Fruit fly (Drosophila melanogaster): Measurements from ENCODE around the gene CG18542.
"Not testable (repeated sequence)": the region's sequence is repeated elsewhere in the genome, so short reads cannot be mapped to it uniquely, and the experiment has no call there.

The CG18542 gene

dm6 chr3R:9685376-9685775, at the start of gene CG18542, which contains the start of gene eca:
CG18542 (plus strand) TSS chr3R:9685760.
eca (minus strand) TSS chr3R:9685476.
- TF ChIP-seq CG5204 (GFP tag; optimal IDR thresholded peaks at IDR 0.05); cnc (optimal IDR thresholded peaks at IDR 0.05); ovo (GFP tag; optimal IDR thresholded peaks at IDR 0.05): not testable (repeated sequence)

dm6 chr3R:9637361-9637760, 48.2 kb upstream of the CG18542 start, which contains the start of gene Scm:
Scm (minus strand) TSS chr3R:9637611.
- peak; percentile 16 for TF ChIP-seq Mnt (GFP tag; optimal IDR thresholded peaks at IDR 0.05)
- TF ChIP-seq bab1 (GFP tag; optimal IDR thresholded peaks at IDR 0.05), result peak; percentile 55
- TF ChIP-seq CG14711 (tag; optimal IDR thresholded peaks at IDR 0.05), result peak; percentile 15
- no peak for TF ChIP-seq tj (GFP tag; optimal IDR thresholded peaks at IDR 0.05)
- TF ChIP-seq CG7101 (tag; optimal IDR thresholded peaks at IDR 0.05), result peak; percentile 15

DNA sequence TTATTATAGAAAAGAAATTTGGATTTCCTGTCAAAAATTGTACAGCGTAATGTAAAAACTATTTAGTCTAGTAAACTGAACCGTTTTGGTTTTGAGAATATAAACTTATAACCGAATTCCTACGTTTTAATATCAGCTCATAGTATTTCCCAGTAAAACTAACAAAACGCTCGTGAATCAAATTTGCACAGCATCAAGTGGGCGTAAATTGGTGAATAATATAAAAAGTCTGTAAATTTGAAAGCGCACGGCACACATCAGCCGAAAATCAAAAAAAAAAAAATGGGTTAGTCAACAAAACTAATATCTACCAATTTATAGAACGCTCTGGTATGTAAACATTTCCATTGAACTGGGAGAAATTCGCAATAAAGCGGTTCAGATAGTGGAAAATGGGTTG, 47.7 kb upstream of the CG18542 start, which contains the start of gene Dh44:
Dh44 (plus strand) TSS at position 301 of the 400 bp plus-strand sequence.
- no peak for TF ChIP-seq tj (GFP tag; optimal IDR thresholded peaks at IDR 0.05)
- no peak for TF ChIP-seq Hr96 (GFP tag; optimal IDR thresholded peaks at IDR 0.05)
- TF ChIP-seq CG7045 (GFP tag; optimal IDR thresholded peaks at IDR 0.05), result no peak
- no peak for TF ChIP-seq toe (GFP tag; optimal IDR thresholded peaks at IDR 0.05)
- no peak for TF ChIP-seq Clk (GFP tag; optimal IDR thresholded peaks at IDR 0.05)
- TF ChIP-seq bab1 (GFP tag; optimal IDR thresholded peaks at IDR 0.05), result no peak
- TF ChIP-seq cic (GFP tag; optimal IDR thresholded peaks at IDR 0.05), result no peak
- TF ChIP-seq ovo (GFP tag; optimal IDR thresholded peaks at IDR 0.05), result no peak

- TF ChIP-seq Mnt (GFP tag; optimal IDR thresholded peaks at IDR 0.05), result no peak
- TF ChIP-seq CG1620 (GFP tag; optimal IDR thresholded peaks at IDR 0.05), result no peak
- no peak for TF ChIP-seq CG7101 (tag; optimal IDR thresholded peaks at IDR 0.05)
- TF ChIP-seq Crg-1 (GFP tag; optimal IDR thresholded peaks at IDR 0.05), result no peak
- TF ChIP-seq cnc (optimal IDR thresholded peaks at IDR 0.05), result no peak
- TF ChIP-seq kay (GFP tag; ENCODE audit: borderline replicate concordance), result no peak
- TF ChIP-seq toe (GFP tag; optimal IDR thresholded peaks at IDR 0.05), result no peak
Measured at dm6 chr3R:9640313-9640712, 45.2 kb upstream of the CG18542 start.

DNA sequence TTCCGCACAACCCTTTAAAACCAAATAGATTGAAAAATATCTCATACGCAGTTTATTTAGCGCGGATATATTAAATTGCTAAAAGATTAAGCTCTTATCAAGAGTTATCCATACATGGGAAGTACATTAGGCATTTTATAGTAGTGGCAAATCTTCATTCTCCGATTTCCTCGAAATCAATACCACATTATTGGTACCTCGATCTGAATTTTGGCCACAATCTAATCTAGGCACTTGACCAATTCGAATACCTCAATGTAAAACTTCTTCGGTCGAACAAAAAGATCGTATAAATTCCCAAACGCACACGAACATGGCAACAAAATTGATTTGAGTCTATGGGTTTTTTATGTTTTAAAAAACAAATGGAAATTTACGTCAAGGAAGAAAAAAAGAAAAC, 41.6 kb upstream of the CG18542 start:
- TF ChIP-seq CG14711 (tag; optimal IDR thresholded peaks at IDR 0.05), result no peak
- no peak for TF ChIP-seq toe (GFP tag; optimal IDR thresholded peaks at IDR 0.05)
- no peak for TF ChIP-seq kay (GFP tag; ENCODE audit: borderline replicate concordance)
- TF ChIP-seq Crg-1 (GFP tag; optimal IDR thresholded peaks at IDR 0.05), result no peak
- TF ChIP-seq cnc (optimal IDR thresholded peaks at IDR 0.05), result no peak
- no peak for TF ChIP-seq tj (GFP tag; optimal IDR thresholded peaks at IDR 0.05)
- no peak for TF ChIP-seq cic (GFP tag; optimal IDR thresholded peaks at IDR 0.05)
- no peak for TF ChIP-seq bab1 (GFP tag; optimal IDR thresholded peaks at IDR 0.05)
- no peak for TF ChIP-seq CG7045 (GFP tag; optimal IDR thresholded peaks at IDR 0.05)
- TF ChIP-seq CG11617 (GFP tag; optimal IDR thresholded peaks at IDR 0.05), result no peak

dm6 chr3R:9644620-9645019, 40.9 kb upstream of the CG18542 start:
- TF ChIP-seq CG11617 (GFP tag; optimal IDR thresholded peaks at IDR 0.05) (no peak), bab1 (GFP tag; optimal IDR thresholded peaks at IDR 0.05) (no peak), CG5204 (GFP tag; optimal IDR thresholded peaks at IDR 0.05) (no peak), CG33017 (tag; optimal IDR thresholded peaks at IDR 0.05) (no peak), CG12768 (GFP tag; optimal IDR thresholded peaks at IDR 0.05) (no peak), Hr96 (GFP tag; optimal IDR thresholded peaks at IDR 0.05) (no peak), tj (GFP tag; optimal IDR thresholded peaks at IDR 0.05) (no peak)

dm6 chr3R:9646104-9646707, 39.4 kb upstream of the CG18542 start, which contains the start of gene Fst:
Fst (minus strand) TSS chr3R:9646154.
- TF ChIP-seq CG14711 (tag; optimal IDR thresholded peaks at IDR 0.05), result no peak
- peak; percentile 4 for TF ChIP-seq cic (GFP tag; optimal IDR thresholded peaks at IDR 0.05)
- TF ChIP-seq kay (GFP tag; ENCODE audit: borderline replicate concordance), result peak; percentile 85

DNA sequence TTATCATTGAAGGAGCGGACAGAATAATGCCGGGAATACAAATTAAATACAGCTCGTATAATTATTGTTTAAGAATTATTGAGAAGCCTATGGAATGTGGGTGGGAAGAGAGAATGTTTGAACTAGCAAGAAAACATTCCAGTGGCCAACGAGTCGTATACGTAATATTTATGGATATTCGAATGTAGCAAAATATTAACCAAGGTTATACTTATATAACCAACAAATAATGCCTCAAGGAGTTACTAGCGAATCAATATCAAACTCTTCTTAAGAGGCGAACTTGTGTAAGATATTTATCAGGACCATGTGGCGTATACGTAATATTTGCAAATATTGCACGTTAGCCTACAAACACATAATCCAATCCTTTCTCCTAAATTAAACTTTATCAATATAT, 20.2 kb upstream of the CG18542 start:
- TF ChIP-seq Mnt (GFP tag; optimal IDR thresholded peaks at IDR 0.05) (no peak), CG11617 (GFP tag; optimal IDR thresholded peaks at IDR 0.05) (no peak), bab1 (GFP tag; optimal IDR thresholded peaks at IDR 0.05) (no peak), cnc (optimal IDR thresholded peaks at IDR 0.05) (no peak), ovo (GFP tag; optimal IDR thresholded peaks at IDR 0.05) (no peak), CG12768 (GFP tag; optimal IDR thresholded peaks at IDR 0.05) (no peak), tj (GFP tag; optimal IDR thresholded peaks at IDR 0.05) (no peak)

DNA sequence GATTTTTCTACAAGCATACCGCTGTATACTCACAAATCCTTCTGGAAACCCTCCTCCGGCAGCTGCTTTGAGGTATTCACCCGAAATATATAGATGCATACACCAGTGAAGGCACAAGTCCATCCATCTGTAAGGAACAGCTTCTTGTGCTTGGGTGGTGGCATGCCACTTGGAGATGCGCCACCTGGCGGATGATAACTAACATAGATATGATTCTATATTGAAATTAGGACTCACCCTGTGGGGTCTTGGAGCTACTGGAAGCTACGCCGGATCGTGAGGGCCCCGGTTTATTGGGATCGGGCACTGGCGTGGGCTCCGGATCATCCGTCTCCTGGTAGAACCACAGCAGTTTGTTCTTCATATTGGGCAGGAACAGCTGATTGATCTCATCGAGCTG, 12.4 kb upstream of the CG18542 start:
- TF ChIP-seq pad (GFP tag; optimal IDR thresholded peaks at IDR 0.05) (no peak), CG33017 (tag; optimal IDR thresholded peaks at IDR 0.05) (no peak)
